Fruit fly (Drosophila melanogaster): ENCODE measurements around the gene CG15399.

Gene CG15399

DNA sequence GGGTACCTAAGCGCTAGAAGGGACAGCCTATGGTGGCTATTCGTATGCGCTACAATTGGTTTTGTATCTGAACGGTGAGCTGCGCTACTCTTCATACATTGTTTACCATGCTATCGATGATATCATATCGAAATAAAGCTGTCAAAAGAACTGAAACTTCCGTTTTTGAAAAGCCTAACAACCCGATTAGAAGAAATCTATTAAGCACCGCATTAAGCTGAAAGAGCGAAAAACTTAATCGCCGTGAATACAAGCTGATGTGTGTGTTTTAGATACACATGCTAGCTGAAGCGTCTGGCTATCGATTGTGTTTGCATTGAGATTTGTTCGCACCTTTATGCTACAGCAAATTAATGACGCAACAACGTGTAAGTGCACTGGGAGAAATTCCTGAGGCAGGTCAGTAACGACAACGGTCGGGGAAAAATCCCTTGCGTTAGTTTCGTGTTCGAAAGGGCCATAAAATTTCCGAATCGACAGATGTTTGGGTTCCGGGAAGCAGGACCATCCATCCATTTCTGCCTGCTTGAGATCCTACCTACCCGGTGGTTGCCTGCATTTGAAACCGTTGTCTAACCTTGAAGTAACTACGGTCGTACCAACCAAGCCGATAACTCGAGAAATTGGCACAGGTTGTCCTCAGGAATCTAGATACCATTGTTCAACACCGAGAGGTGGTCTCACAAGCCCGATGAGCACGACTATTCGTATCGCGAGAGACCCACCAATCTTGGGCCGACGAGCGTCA, 21.1 kb downstream of the CG15399 start (continued):
- TF ChIP-seq Mrtf (GFP tag; IDR thresholded peaks at IDR 0.05) (no peak), CG6175 (GFP tag; IDR thresholded peaks at IDR 0.05) (no peak), Rx (GFP tag; IDR thresholded peaks at IDR 0.05) (no peak), schlank (tag; optimal IDR thresholded peaks at IDR 0.05) (peak; percentile 77), CG15073 (GFP tag; optimal IDR thresholded peaks at IDR 0.05) (no peak), Antp (GFP tag; optimal IDR thresholded peaks at IDR 0.05) (peak; percentile 87), CG9215 (GFP tag; IDR thresholded peaks at IDR 0.05) (no peak), CG15601 (tag; optimal IDR thresholded peaks at IDR 0.05) (peak; percentile 68), dpn (GFP tag; optimal IDR thresholded peaks at IDR 0.05) (peak; percentile 85 to 87), zen2 (GFP tag; IDR thresholded peaks at IDR 0.05; ENCODE audit: partially characterized antibody) (no peak), odd (GFP tag; optimal IDR thresholded peaks at IDR 0.05) (peak; percentile 67), BEAF-32 (GFP tag; optimal IDR thresholded peaks at IDR 0.05) (no peak), CG4282 (GFP tag; optimal IDR thresholded peaks at IDR 0.05) (peak; percentile 60), CG7786 (GFP tag; optimal IDR thresholded peaks at IDR 0.05) (peak; percentile 76), gcm (GFP tag; optimal IDR thresholded peaks at IDR 0.05) (peak; percentile 34), NFAT (GFP tag; IDR thresholded peaks at IDR 0.05) (no peak), D19B (GFP tag; optimal IDR thresholded peaks at IDR 0.05) (peak; percentile 79), CG5953 (GFP tag; IDR thresholded peaks at IDR 0.05) (no peak), sens-2 (GFP tag; IDR thresholded peaks at IDR 0.05) (no peak), dysf (GFP tag; IDR thresholded peaks at IDR 0.05) (no peak), ssp (GFP tag; IDR thresholded peaks at IDR 0.05) (no peak), trem (tag; optimal IDR thresholded peaks at IDR 0.05) (peak; percentile 40), sc (optimal IDR thresholded peaks at IDR 0.05) (no peak), sc (GFP tag; optimal IDR thresholded peaks at IDR 0.05) (peak; percentile 49), eyg (GFP tag; optimal IDR thresholded peaks at IDR 0.05) (no peak), cato (GFP tag; optimal IDR thresholded peaks at IDR 0.05; ENCODE audit: borderline replicate concordance) (no peak), gt (GFP tag; IDR thresholded peaks at IDR 0.05) (no peak), danr (GFP tag; IDR thresholded peaks at IDR 0.05) (no peak), jigr1 (GFP tag; IDR thresholded peaks at IDR 0.05) (no peak), GATAe (GFP tag; conservative IDR thresholded peaks at IDR 0.05) (no peak), tll (GFP tag; optimal IDR thresholded peaks at IDR 0.05) (peak in 1 of 2 experiments; percentile 1), ase (GFP tag; IDR thresholded peaks at IDR 0.05) (no peak), CG42726 (GFP tag; IDR thresholded peaks at IDR 0.05; ENCODE audit: partially characterized antibody) (no peak), CG14441 (GFP tag; IDR thresholded peaks at IDR 0.05) (no peak), Sry-δ (GFP tag; optimal IDR thresholded peaks at IDR 0.05) (peak; percentile 45), CG30431 (GFP tag; optimal IDR thresholded peaks at IDR 0.05) (peak; percentile 66), rib (GFP tag; IDR thresholded peaks at IDR 0.05) (no peak), CG8944 (GFP tag; optimal IDR thresholded peaks at IDR 0.05) (peak; percentile 81), CG11093 (GFP tag; IDR thresholded peaks at IDR 0.05) (peak; percentile 81; the same call in 2 of the 3 replicates), PHDP (tag; optimal IDR thresholded peaks at IDR 0.05) (peak; percentile 80), Neu2 (GFP tag; optimal IDR thresholded peaks at IDR 0.05; ENCODE audit: borderline replicate concordance) (peak; percentile 0), trh (GFP tag; optimal IDR thresholded peaks at IDR 0.05) (peak; percentile 16), fd64A (GFP tag; optimal IDR thresholded peaks at IDR 0.05) (peak; percentile 59), CG10267 (tag; optimal IDR thresholded peaks at IDR 0.05) (peak; percentile 79), Ets65A (GFP tag) (peak; percentile 98), CG1647 (GFP tag; optimal IDR thresholded peaks at IDR 0.05) (peak; percentile 77), repo (GFP tag; optimal IDR thresholded peaks at IDR 0.05) (peak; percentile 60), row (GFP tag; IDR thresholded peaks at IDR 0.05) (no peak), Side (GFP tag; optimal IDR thresholded peaks at IDR 0.05) (peak; percentile 85), chif (GFP tag; optimal IDR thresholded peaks at IDR 0.05) (peak; percentile 17 to 76), lmd (GFP tag; IDR thresholded peaks at IDR 0.05) (no peak)

Data from whole organism, embryonic.